Worm (Caenorhabditis elegans): ENCODE results near the gene C16C8.8.

C16C8.8 gene

ce11 chrII:3445285-3445806 lies 16.1 kb downstream of the C16C8.8 start, which contains the start of the genes C16C8.5 and C16C8.16:
Gene C16C8.5 (minus strand): TSS chrII:3445385.
Gene C16C8.16 (plus strand): TSS chrII:3445756.
- TF ChIP-seq nhr-20 (tag; optimal IDR thresholded peaks at IDR 0.05): no peak

- no peak for TF ChIP-seq pag-3 (tag; optimal IDR thresholded peaks at IDR 0.05; ENCODE audit: borderline replicate concordance, insufficient read depth)
- no peak for TF ChIP-seq egl-13 (tag; optimal IDR thresholded peaks at IDR 0.05)
- TF ChIP-seq ceh-88 (GFP tag; IDR thresholded peaks at IDR 0.05): no peak
- no peak for TF ChIP-seq mab-9 (GFP tag; IDR thresholded peaks at IDR 0.05)
- no peak for TF ChIP-seq ceh-8 (GFP tag; optimal IDR thresholded peaks at IDR 0.05)
- TF ChIP-seq lir-3 (tag; optimal IDR thresholded peaks at IDR 0.05; ENCODE audit: poor library complexity): no peak
- no peak for TF ChIP-seq unc-98 (GFP tag; IDR thresholded peaks at IDR 0.05)
- TF ChIP-seq rnt-1 (tag; optimal IDR thresholded peaks at IDR 0.05): no peak
- TF ChIP-seq ceh-90 (tag; optimal IDR thresholded peaks at IDR 0.05): no peak
- no peak for TF ChIP-seq nhr-85 (tag)
- TF ChIP-seq blmp-1 (tag; optimal IDR thresholded peaks at IDR 0.05): no peak
- no peak for TF ChIP-seq tlp-1 (tag; optimal IDR thresholded peaks at IDR 0.05)
- TF ChIP-seq nhr-76 (tag; optimal IDR thresholded peaks at IDR 0.05): no peak
- TF ChIP-seq nhr-20 (tag; optimal IDR thresholded peaks at IDR 0.05): no peak
- no peak for TF ChIP-seq alr-1 (tag; optimal IDR thresholded peaks at IDR 0.05; ENCODE audit: borderline replicate concordance)
- TF ChIP-seq lin-13 (GFP tag; optimal IDR thresholded peaks at IDR 0.05): no peak
- no peak for TF ChIP-seq sup-37 (GFP tag; optimal IDR thresholded peaks at IDR 0.05)
- no peak for TF ChIP-seq fkh-10 (GFP tag; optimal IDR thresholded peaks at IDR 0.05)
- TF ChIP-seq C16A3.4 (tag; optimal IDR thresholded peaks at IDR 0.05): no peak
These were observed 17.2 kb downstream of the C16C8.8 start, which contains the start of gene C16C8.4 for ce11 chrII:3444280-3444679. Gene C16C8.4 (minus strand): TSS chrII:3444380.

ce11 chrII:3443154-3443553 lies 18.3 kb downstream of the C16C8.8 start, which contains the start of gene C16C8.22:
Gene C16C8.22 (minus strand): TSS chrII:3443254.
- TF ChIP-seq ceh-88 (GFP tag; IDR thresholded peaks at IDR 0.05) (no peak), nhr-77 (tag; optimal IDR thresholded peaks at IDR 0.05) (no peak), vab-15 (tag; optimal IDR thresholded peaks at IDR 0.05) (no peak), Y116A8C.19 (tag; optimal IDR thresholded peaks at IDR 0.05; ENCODE audit: borderline replicate concordance) (no peak), egl-13 (tag; optimal IDR thresholded peaks at IDR 0.05) (no peak), lir-3 (tag; optimal IDR thresholded peaks at IDR 0.05; ENCODE audit: poor library complexity) (no peak), sox-4 (tag; optimal IDR thresholded peaks at IDR 0.05) (no peak)

ce11 chrII:3441377-3441776 lies 20.1 kb downstream of the C16C8.8 start, which contains the start of gene C16C8.27:
Gene C16C8.27 (plus strand): TSS chrII:3441677.
- TF ChIP-seq grh-1 (GFP tag; IDR thresholded peaks at IDR 0.05): no peak
- no peak for TF ChIP-seq tlp-1 (tag; optimal IDR thresholded peaks at IDR 0.05)
- TF ChIP-seq dsc-1 (tag; optimal IDR thresholded peaks at IDR 0.05): no peak

ce11 chrII:3440641-3440926 lies 20.9 kb downstream of the C16C8.8 start, which contains the start of gene C16C8.17:
Gene C16C8.17 (plus strand): TSS chrII:3440827.
- TF ChIP-seq zag-1 (tag; optimal IDR thresholded peaks at IDR 0.05) (no peak), ceh-90 (tag; optimal IDR thresholded peaks at IDR 0.05) (no peak), fkh-8 (tag; optimal IDR thresholded peaks at IDR 0.05) (no peak), zip-4 (GFP tag; optimal IDR thresholded peaks at IDR 0.05) (no peak), efl-3 (GFP tag; optimal IDR thresholded peaks at IDR 0.05) (no peak), skn-1 (tag; optimal IDR thresholded peaks at IDR 0.05) (no peak)

- TF ChIP-seq snpc-4 (tag; optimal IDR thresholded peaks at IDR 0.05) (peak; percentile 59), ceh-82 (tag; optimal IDR thresholded peaks at IDR 0.05) (no peak), elt-2 (tag; optimal IDR thresholded peaks at IDR 0.05) (peak; percentile 86), tlp-1 (tag; optimal IDR thresholded peaks at IDR 0.05) (peak; percentile 57), dsc-1 (tag; optimal IDR thresholded peaks at IDR 0.05) (no peak)
These were observed 21.4 kb downstream of the C16C8.8 start for ce11 chrII:3439842-3440640.

Data from whole organism, L1 larva.